Fruit fly (Drosophila melanogaster) whole organism, prepupa: ENCODE results near the gene Sid.

Source experiments
- Blimp-1 ChIP-seq: fragments of 200-800 bp; sonication (Bioruptor generic); optimal IDR thresholded peaks from 3 replicates; lab custom pipeline; 2017; ENCODE audit warnings: missing biosample characterization, missing genetic modification characterization, mild to moderate bottlenecking, moderate library complexity, missing genetic modification reagents
- CG10631 ChIP-seq: fragments of 200-800 bp; sonication (Bioruptor generic); optimal IDR thresholded peaks from 2 replicates; lab custom pipeline; 2016; ENCODE audit warnings: missing biosample characterization, missing genetic modification characterization
- CG11294 ChIP-seq: fragments of 200-800 bp; sonication (Bioruptor generic); IDR thresholded peaks from 2 replicates; pipeline ENCODE4 v1.3.6; 2022; ENCODE audit warnings: missing biosample characterization, missing genetic modification characterization
- CG1621 ChIP-seq: fragments of 200-800 bp; sonication (Bioruptor generic); optimal IDR thresholded peaks from 3 replicates; lab custom pipeline; 2018; ENCODE audit warnings: missing biosample characterization, mild to moderate bottlenecking, missing genetic modification characterization
- CG3032 ChIP-seq: fragments of 200-800 bp; optimal IDR thresholded peaks from 2 replicates; lab custom pipeline; 2019; ENCODE audit warnings: missing biosample characterization, mild to moderate bottlenecking, missing genetic modification characterization, moderate library complexity
- CG31627 ChIP-seq: fragments of 200-800 bp; sonication (Bioruptor generic); optimal IDR thresholded peaks from 3 replicates; lab custom pipeline; 2016; ENCODE audit warnings: missing biosample characterization, missing genetic modification characterization
- CG32006 ChIP-seq: fragments of 200-800 bp; sonication (Bioruptor generic); optimal IDR thresholded peaks from 3 replicates; lab custom pipeline; 2017; ENCODE audit warnings: missing biosample characterization, mild to moderate bottlenecking, missing genetic modification characterization
- CG34406 ChIP-seq: fragments of 200-800 bp; sonication (Bioruptor generic); optimal IDR thresholded peaks from 3 replicates; lab custom pipeline; 2016; ENCODE audit warnings: missing biosample characterization, missing genetic modification characterization
- CG3919 ChIP-seq: fragments of 200-800 bp; sonication (Bioruptor generic); optimal IDR thresholded peaks from 3 replicates; lab custom pipeline; 2016; ENCODE audit warnings: missing biosample characterization, missing genetic modification characterization
- CG4318 ChIP-seq: fragments of 200-800 bp; sonication (Bioruptor generic); optimal IDR thresholded peaks from 3 replicates; lab custom pipeline; 2017; ENCODE audit warnings: missing biosample characterization, mild to moderate bottlenecking, missing genetic modification characterization
- CG6163 ChIP-seq: fragments of 200-800 bp; sonication (Bioruptor generic); IDR thresholded peaks from 3 replicates; pipeline ENCODE4 v1.3.6; 2022; ENCODE audit warnings: missing biosample characterization, missing genetic modification characterization
- CG6276 ChIP-seq: fragments of 200-800 bp; sonication (Bioruptor generic); optimal IDR thresholded peaks from 2 replicates; lab custom pipeline; 2017; ENCODE audit warnings: missing biosample characterization, mild to moderate bottlenecking, missing genetic modification characterization
- CG6808 ChIP-seq: fragments of 200-800 bp; sonication (Bioruptor generic); optimal IDR thresholded peaks from 3 replicates; lab custom pipeline; 2017; ENCODE audit warnings: missing biosample characterization, missing genetic modification characterization, mild to moderate bottlenecking, moderate library complexity, missing genetic modification reagents
- CG6854 ChIP-seq: fragments of 200-800 bp; sonication (Bioruptor generic); optimal IDR thresholded peaks from 2 replicates; lab custom pipeline; 2017; ENCODE audit warnings: missing biosample characterization, mild to moderate bottlenecking, missing genetic modification characterization
- CG8119 ChIP-seq: fragments of 200-800 bp; sonication (Bioruptor generic); IDR thresholded peaks from 3 replicates; pipeline ENCODE4 v1.3.6; 2022; ENCODE audit warnings: missing biosample characterization, missing genetic modification characterization
- CG8319 ChIP-seq: fragments of 200-800 bp; sonication (Bioruptor generic); optimal IDR thresholded peaks from 3 replicates; lab custom pipeline; 2016; ENCODE audit warnings: missing biosample characterization, missing genetic modification characterization
- CG8632 ChIP-seq: fragments of 200-800 bp; sonication (Bioruptor generic); optimal IDR thresholded peaks from 3 replicates; lab custom pipeline; 2016; ENCODE audit warnings: missing biosample characterization, missing genetic modification characterization
- Eip78C ChIP-seq: fragments of 200-800 bp; sonication (Bioruptor generic); peaks from one replicate; lab custom pipeline; 2016; ENCODE audit warnings: missing biosample characterization, missing genetic modification characterization
- Eip93F ChIP-seq: fragments of 200-800 bp; sonication (Bioruptor generic); optimal IDR thresholded peaks from 2 replicates; lab custom pipeline; 2016; ENCODE audit warnings: missing biosample characterization, mild to moderate bottlenecking, missing genetic modification characterization
- Ets21C ChIP-seq: fragments of 200-800 bp; sonication (Bioruptor generic); optimal IDR thresholded peaks from 3 replicates; lab custom pipeline; 2016; ENCODE audit warnings: missing biosample characterization, missing genetic modification characterization
- Ets96B ChIP-seq: fragments of 200-800 bp; optimal IDR thresholded peaks from 2 replicates; lab custom pipeline; 2019; ENCODE audit warnings: missing biosample characterization, mild to moderate bottlenecking, missing genetic modification characterization, moderate library complexity
- Gug ChIP-seq: fragments of 200-800 bp; sonication (Bioruptor generic); IDR thresholded peaks from 2 replicates; pipeline ENCODE4 v1.3.6; 2022; ENCODE audit warnings: missing biosample characterization, missing genetic modification characterization
- Hr38 ChIP-seq: sonication (Bioruptor generic); optimal IDR thresholded peaks from 2 replicates; lab custom pipeline; 2016; ENCODE audit warnings: missing biosample characterization, missing genetic modification characterization
- Hr39 ChIP-seq: fragments of 200-800 bp; sonication (Bioruptor generic); optimal IDR thresholded peaks from 2 replicates; lab custom pipeline; 2016; ENCODE audit warnings: missing biosample characterization, missing genetic modification characterization
- Hr4 ChIP-seq: fragments of 200-800 bp; sonication (Bioruptor generic); optimal IDR thresholded peaks from 3 replicates; lab custom pipeline; 2016; ENCODE audit warnings: missing biosample characterization, missing genetic modification characterization
- Lpt ChIP-seq: fragments of 200-800 bp; sonication (Bioruptor generic); optimal IDR thresholded peaks from 3 replicates; lab custom pipeline; 2016; ENCODE audit warnings: missing biosample characterization, missing genetic modification characterization
- Met ChIP-seq: fragments of 200-800 bp; sonication (Bioruptor generic); optimal IDR thresholded peaks from 3 replicates; lab custom pipeline; 2016; ENCODE audit warnings: missing biosample characterization, missing genetic modification characterization
- OdsH ChIP-seq: fragments of 200-800 bp; sonication (Bioruptor generic); optimal IDR thresholded peaks from 3 replicates; lab custom pipeline; 2016; ENCODE audit warnings: missing biosample characterization, missing genetic modification characterization
- Smox ChIP-seq: fragments of 200-800 bp; sonication (Bioruptor generic); optimal IDR thresholded peaks from 3 replicates; lab custom pipeline; 2016; ENCODE audit warnings: missing biosample characterization, missing genetic modification characterization
- Sox102F ChIP-seq: fragments of 200-800 bp; sonication (Bioruptor generic); optimal IDR thresholded peaks from 2 replicates; lab custom pipeline; 2016; ENCODE audit warnings: missing biosample characterization, mild to moderate bottlenecking, missing genetic modification characterization
- Sox14 ChIP-seq: fragments of 200-800 bp; sonication (Bioruptor generic); optimal IDR thresholded peaks from 3 replicates; lab custom pipeline; 2016; ENCODE audit warnings: missing biosample characterization, missing genetic modification characterization
- achi ChIP-seq: fragments of 200-800 bp; sonication (Bioruptor generic); optimal IDR thresholded peaks from 3 replicates; lab custom pipeline; 2016; ENCODE audit warnings: missing biosample characterization, missing genetic modification characterization
- acj6 ChIP-seq: fragments of 200-800 bp; sonication (Bioruptor generic); optimal IDR thresholded peaks from 3 replicates; lab custom pipeline; 2016; ENCODE audit warnings: missing biosample characterization, missing genetic modification characterization
- cyc ChIP-seq: fragments of 200-800 bp; sonication (Bioruptor generic); optimal IDR thresholded peaks from 3 replicates; lab custom pipeline; 2016; ENCODE audit warnings: missing biosample characterization, missing genetic modification characterization
- dsx ChIP-seq: fragments of 200-800 bp; optimal IDR thresholded peaks from 3 replicates; lab custom pipeline; 2019; ENCODE audit warnings: missing biosample characterization, mild to moderate bottlenecking, missing genetic modification characterization, moderate library complexity; ENCODE audit not compliant: poor library complexity, severe bottlenecking
- eg ChIP-seq: fragments of 200-800 bp; sonication (Bioruptor generic); IDR thresholded peaks from 3 replicates; pipeline ENCODE4 v1.3.6; 2022; ENCODE audit warnings: missing biosample characterization, missing genetic modification characterization
- esn ChIP-seq: fragments of 200-800 bp; sonication (Bioruptor generic); optimal IDR thresholded peaks from 2 replicates; lab custom pipeline; 2016; ENCODE audit warnings: missing biosample characterization, mild to moderate bottlenecking, missing genetic modification characterization, moderate library complexity
- fd59A ChIP-seq: fragments of 200-800 bp; sonication (Bioruptor generic); optimal IDR thresholded peaks from 2 replicates; lab custom pipeline; 2017; ENCODE audit warnings: missing biosample characterization, mild to moderate bottlenecking, missing genetic modification characterization, missing genetic modification reagents
- fd85E ChIP-seq: fragments of 200-800 bp; sonication (Bioruptor generic); optimal IDR thresholded peaks from 3 replicates; lab custom pipeline; 2016; ENCODE audit warnings: missing biosample characterization, missing genetic modification characterization
- fkh ChIP-seq: fragments of 200-800 bp; sonication (Bioruptor generic); optimal IDR thresholded peaks from 3 replicates; lab custom pipeline; 2017; ENCODE audit warnings: missing biosample characterization, mild to moderate bottlenecking, missing genetic modification characterization, moderate library complexity
- net ChIP-seq: fragments of 200-800 bp; sonication (Bioruptor generic); optimal IDR thresholded peaks from 3 replicates; lab custom pipeline; 2016; ENCODE audit warnings: missing biosample characterization, missing genetic modification characterization
- svp ChIP-seq: fragments of 200-800 bp; sonication (Bioruptor generic); peaks from one replicate; lab custom pipeline; 2016; ENCODE audit warnings: missing biosample characterization, missing genetic modification characterization

Sid gene

dm6 chr3R:28670404-28670803, at the start of gene Sid:
TSS of gene Sid (plus strand) at chr3R:28670704.
- TF ChIP-seq fd85E (GFP tag; lab: Kevin White, UChicago), result no peak
- TF ChIP-seq svp (GFP tag; lab: Kevin White, UChicago), result peak; percentile 84
- no peak for TF ChIP-seq Ets96B (tag; lab: Kevin White, UChicago)

dm6 chr3R:28620813-28621212, 49.7 kb upstream of the Sid start:
- TF ChIP-seq achi (GFP tag; lab: Kevin White, UChicago), result no peak
- TF ChIP-seq CG6276 (GFP tag; lab: Kevin White, UChicago), result no peak
- TF ChIP-seq CG6808 (GFP tag; lab: Kevin White, UChicago), result no peak
- no peak for TF ChIP-seq svp (GFP tag; lab: Kevin White, UChicago)
- TF ChIP-seq CG8119 (GFP tag; lab: Robert Waterston, UW), result 0 out of 3 replicates have a peak, but pooled peaks have one; percentile 14
- no peak for TF ChIP-seq Sox102F (GFP tag; lab: Kevin White, UChicago)
- TF ChIP-seq fd59A (GFP tag; lab: Kevin White, UChicago), result no peak
- TF ChIP-seq Eip78C, result peak; percentile 23
- TF ChIP-seq esn (GFP tag; lab: Kevin White, UChicago), result no peak
- no peak for TF ChIP-seq net (GFP tag; lab: Kevin White, UChicago)
- no peak for TF ChIP-seq CG8632 (GFP tag; lab: Kevin White, UChicago)
- TF ChIP-seq Ets21C (GFP tag; lab: Kevin White, UChicago), result no peak
- no peak for TF ChIP-seq cyc (GFP tag; lab: Kevin White, UChicago)
- no peak for TF ChIP-seq fkh
- TF ChIP-seq CG32006 (GFP tag; lab: Kevin White, UChicago), result peak; percentile 20
- no peak for TF ChIP-seq Hr39 (GFP tag; lab: Kevin White, UChicago)
- no peak for TF ChIP-seq dsx
- TF ChIP-seq Hr4 (GFP tag; lab: Kevin White, UChicago), result no peak
- no peak for TF ChIP-seq Met (GFP tag; lab: Kevin White, UChicago)
- TF ChIP-seq CG10631 (GFP tag; lab: Kevin White, UChicago), result no peak

DNA sequence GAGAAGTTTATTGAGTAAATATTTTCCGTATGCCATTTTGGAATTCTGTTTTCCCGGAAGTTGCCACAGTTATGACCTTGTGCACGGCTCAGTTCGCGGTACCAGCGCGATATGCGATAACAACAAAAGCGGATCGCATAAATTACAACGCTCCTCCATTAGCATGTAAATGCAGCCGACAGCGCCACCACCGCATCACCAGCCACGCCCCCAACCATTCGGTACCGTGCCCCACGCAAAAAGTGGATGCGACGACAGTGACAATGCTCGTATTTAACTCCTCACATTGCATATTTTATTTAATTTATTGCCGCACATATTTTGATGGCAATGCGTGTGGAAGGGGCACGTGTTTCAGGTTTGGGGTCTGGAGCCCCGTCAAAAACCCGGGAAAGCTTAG, 47.4 kb upstream of the Sid start:
- TF ChIP-seq CG31627 (GFP tag; lab: Kevin White, UChicago) (no peak), Ets21C (GFP tag; lab: Kevin White, UChicago) (no peak), CG1621 (tag; lab: Kevin White, UChicago) (no peak), esn (GFP tag; lab: Kevin White, UChicago) (no peak), CG8319 (GFP tag; lab: Kevin White, UChicago) (no peak), CG11294 (GFP tag; lab: Robert Waterston, UW) (no peak), Hr39 (GFP tag; lab: Kevin White, UChicago) (no peak), svp (GFP tag; lab: Kevin White, UChicago) (no peak), Hr38 (no peak), CG4318 (GFP tag; lab: Kevin White, UChicago) (no peak), Hr4 (GFP tag; lab: Kevin White, UChicago) (no peak), CG6276 (GFP tag; lab: Kevin White, UChicago) (no peak), CG6854 (GFP tag; lab: Kevin White, UChicago) (no peak), fd85E (GFP tag; lab: Kevin White, UChicago) (no peak), CG3032 (tag; lab: Kevin White, UChicago) (no peak), Lpt (no peak), fd59A (GFP tag; lab: Kevin White, UChicago) (no peak), CG6808 (GFP tag; lab: Kevin White, UChicago) (no peak), Eip93F (GFP tag; lab: Kevin White, UChicago) (no peak)

dm6 chr3R:28623564-28623963, 46.9 kb upstream of the Sid start:
- TF ChIP-seq CG1621 (tag; lab: Kevin White, UChicago) (no peak), Blimp-1 (GFP tag; lab: Kevin White, UChicago) (no peak), Gug (GFP tag; lab: Robert Waterston, UW) (peak; percentile 55), dsx (peak; percentile 40), Hr38 (no peak), Eip78C (peak; percentile 94), achi (GFP tag; lab: Kevin White, UChicago) (peak; percentile 49), acj6 (GFP tag; lab: Kevin White, UChicago) (peak; percentile 27), CG34406 (GFP tag; lab: Kevin White, UChicago) (peak; percentile 28), Sox14 (GFP tag; lab: Kevin White, UChicago) (peak; percentile 36), Smox (peak; percentile 48), CG32006 (GFP tag; lab: Kevin White, UChicago) (peak; percentile 80), Ets21C (GFP tag; lab: Kevin White, UChicago) (no peak), eg (GFP tag; lab: Robert Waterston, UW) (peak; percentile 66; the same call in 2 of the 3 replicates), CG4318 (GFP tag; lab: Kevin White, UChicago) (peak; percentile 38), Eip93F (GFP tag; lab: Kevin White, UChicago) (no peak), CG3919 (GFP tag; lab: Kevin White, UChicago) (peak; percentile 51), svp (GFP tag; lab: Kevin White, UChicago) (peak; percentile 74), CG31627 (GFP tag; lab: Kevin White, UChicago) (peak; percentile 29), OdsH (peak; percentile 67), fkh (no peak), CG10631 (GFP tag; lab: Kevin White, UChicago) (peak; percentile 32), Ets96B (tag; lab: Kevin White, UChicago) (peak; percentile 40), fd59A (GFP tag; lab: Kevin White, UChicago) (peak; percentile 27), CG6163 (GFP tag; lab: Robert Waterston, UW) (peak; percentile 61), CG8632 (GFP tag; lab: Kevin White, UChicago) (peak; percentile 35)
